Fruit fly (Drosophila melanogaster) whole organism, embryonic: ENCODE data around the gene CG14657.

Experiments
- CG32532 ChIP-seq: fragments of 200-800 bp; sonication (Bioruptor generic); IDR thresholded peaks from 2 replicates; pipeline ENCODE4 v1.3.6; 2022; ENCODE audit warnings: missing biosample characterization, missing genetic modification characterization
- CG7271 ChIP-seq: fragments of 200-800 bp; sonication (Bioruptor generic); optimal IDR thresholded peaks from 2 replicates; lab custom pipeline; 2018; ENCODE audit warnings: missing biosample characterization, mild to moderate bottlenecking, missing genetic modification characterization, moderate library complexity
- Med ChIP-seq: fragments of 200-800 bp; sonication (Bioruptor generic); peaks from one replicate; lab custom pipeline; 2016; ENCODE audit warnings: missing biosample characterization, missing genetic modification characterization, mild to moderate bottlenecking, inconsistent platforms, moderate library complexity
- Six4 ChIP-seq: fragments of 200-800 bp; sonication (Bioruptor generic); optimal IDR thresholded peaks from 2 replicates; lab custom pipeline; 2016; ENCODE audit warnings: missing biosample characterization, missing genetic modification characterization

- TF ChIP-seq CG7271 (tag; lab: Kevin White, UChicago): no peak
- TF ChIP-seq Six4 (GFP tag; lab: Kevin White, UChicago): no peak
- no peak for TF ChIP-seq CG32532
- TF ChIP-seq Med (GFP tag; lab: Kevin White, UChicago): no peak
Measured at dm6 chr3R:4855711-4856110, 34.5 kb upstream of the CG14657 start.
